Fruit fly (Drosophila melanogaster): Measurements from ENCODE around the gene SkpA.

dm6 chrX:692811-693764, 37.2 kb downstream of the SkpA start:
- TF ChIP-seq Dif (GFP tag; optimal IDR thresholded peaks at IDR 0.05; ENCODE audit: partially characterized antibody) (no peak), ey (GFP tag; optimal IDR thresholded peaks at IDR 0.05) (no peak), foxo (GFP tag; optimal IDR thresholded peaks at IDR 0.05) (no peak), OdsH (GFP tag; optimal IDR thresholded peaks at IDR 0.05) (no peak), Hr78 (GFP tag; optimal IDR thresholded peaks at IDR 0.05) (no peak), jim (GFP tag; optimal IDR thresholded peaks at IDR 0.05) (no peak), usp (GFP tag; optimal IDR thresholded peaks at IDR 0.05) (no peak), pan (optimal IDR thresholded peaks at IDR 0.05) (no peak), Dfd (GFP tag; optimal IDR thresholded peaks at IDR 0.05) (no peak), CG9705 (GFP tag; optimal IDR thresholded peaks at IDR 0.05) (no peak), br (GFP tag; optimal IDR thresholded peaks at IDR 0.05) (no peak), Rel (GFP tag; optimal IDR thresholded peaks at IDR 0.05) (no peak), Rel (tag; optimal IDR thresholded peaks at IDR 0.05) (no peak)
